Worm (Caenorhabditis elegans): ENCODE measurements around the gene Y25C1A.7.

- no peak for TF ChIP-seq spr-1 (tag; optimal IDR thresholded peaks at IDR 0.05)
- TF ChIP-seq nhr-237 (tag; optimal IDR thresholded peaks at IDR 0.05), result no peak
- no peak for TF ChIP-seq mep-1 (tag; optimal IDR thresholded peaks at IDR 0.05)
- no peak for TF ChIP-seq fos-1 (tag; optimal IDR thresholded peaks at IDR 0.05)
- no peak for TF ChIP-seq pha-4 (GFP tag; IDR thresholded peaks at IDR 0.05)
- no peak for TF ChIP-seq pha-4 (tag; optimal IDR thresholded peaks at IDR 0.05)
- TF ChIP-seq skn-1 (tag; optimal IDR thresholded peaks at IDR 0.05), result no peak
- no peak for TF ChIP-seq nhr-6 (tag; optimal IDR thresholded peaks at IDR 0.05)
- TF ChIP-seq jun-1 (tag; optimal IDR thresholded peaks at IDR 0.05), result no peak
Observed at ce11 chrII:3105765-3106164, 34.9 kb upstream of the Y25C1A.7 start, which contains the start of gene clec-122.
